Fruit fly (Drosophila melanogaster) whole organism, wandering third instar larva: ENCODE data around the gene CG3604.
A peak's percentile ranks its signal among the peaks of the same experiment; 100 is the strongest.

Experiments used
- CG9705 ChIP-seq: fragments of 200-800 bp; sonication (Bioruptor generic); optimal IDR thresholded peaks from 2 replicates; lab custom pipeline; 2018; ENCODE audit warnings: missing biosample characterization, mild to moderate bottlenecking, missing genetic modification characterization
- CrebA ChIP-seq: fragments of 200-800 bp; sonication (Bioruptor generic); optimal IDR thresholded peaks from 2 replicates; lab custom pipeline; 2016; ENCODE audit warnings: missing biosample characterization, mild to moderate bottlenecking, missing genetic modification characterization, borderline replicate concordance
- Dfd ChIP-seq: fragments of >200 bp; optimal IDR thresholded peaks from 2 replicates; lab custom pipeline; 2017; ENCODE audit warnings: missing biosample characterization, missing genetic modification characterization
- Dif ChIP-seq: fragments of 200-275, 200-300 bp; sonication (Bioruptor generic); optimal IDR thresholded peaks from 2 replicates; lab custom pipeline; 2018; ENCODE audit warnings: missing biosample characterization, missing genetic modification characterization; ENCODE audit not compliant: partially characterized antibody
- GATAd ChIP-seq: sonication (Bioruptor generic); optimal IDR thresholded peaks from 2 replicates; lab custom pipeline; 2016; ENCODE audit warnings: missing biosample characterization, missing genetic modification characterization
- HLH106 ChIP-seq: fragments of 200-800 bp; optimal IDR thresholded peaks from 3 replicates; lab custom pipeline; 2019; ENCODE audit warnings: missing biosample characterization, mild to moderate bottlenecking, missing genetic modification characterization, moderate library complexity
- Hnf4 ChIP-seq: fragments of 200-800 bp; sonication (Bioruptor generic); optimal IDR thresholded peaks from 2 replicates; lab custom pipeline; 2016; ENCODE audit warnings: missing biosample characterization, mild to moderate bottlenecking, missing genetic modification characterization
- Hr78 ChIP-seq: fragments of >200 bp; optimal IDR thresholded peaks from 2 replicates; lab custom pipeline; 2017; ENCODE audit warnings: missing biosample characterization, missing genetic modification characterization
- Jra ChIP-seq: sonication (Bioruptor generic); optimal IDR thresholded peaks from 2 replicates; lab custom pipeline; 2016; ENCODE audit warnings: missing biosample characterization, missing genetic modification characterization
- Mio ChIP-seq: sonication (Bioruptor generic); optimal IDR thresholded peaks from 2 replicates; lab custom pipeline; 2016; ENCODE audit warnings: missing biosample characterization, missing genetic modification characterization
- Myc ChIP-seq: fragments of >200 bp; optimal IDR thresholded peaks from 2 replicates; lab custom pipeline; 2017
- N ChIP-seq: fragments of >200 bp; optimal IDR thresholded peaks from 2 replicates; lab custom pipeline; 2018; ENCODE audit warnings: missing biosample characterization, missing external identifiers, missing genetic modification characterization
- OdsH ChIP-seq: fragments of 200-800 bp; sonication (Bioruptor generic); optimal IDR thresholded peaks from 2 replicates; lab custom pipeline; 2016; ENCODE audit warnings: missing biosample characterization, mild to moderate bottlenecking, missing genetic modification characterization
- Rel ChIP-seq, 2 experiments: fragments of 200-800 bp; sonication (Bioruptor generic) in 1 of 2; optimal IDR thresholded peaks; 2 replicates in 1 of 2; 3 replicates in 1 of 2; lab custom pipeline; 2016 to 2019; ENCODE audit warnings: mild to moderate bottlenecking in 2 of 2, missing biosample characterization in 2 of 2, missing genetic modification characterization in 2 of 2, moderate library complexity in 1 of 2
- Sp1 ChIP-seq: fragments of 200-800 bp; sonication (Bioruptor generic); optimal IDR thresholded peaks from 3 replicates; lab custom pipeline; 2019; ENCODE audit warnings: missing biosample characterization, mild to moderate bottlenecking, missing genetic modification characterization, moderate library complexity
- Vsx2 ChIP-seq: fragments of 200-300, 225-300 bp; sonication (Bioruptor generic); optimal IDR thresholded peaks from 2 replicates; lab custom pipeline; 2018; ENCODE audit warnings: missing biosample characterization, missing genetic modification characterization; ENCODE audit not compliant: partially characterized antibody
- br ChIP-seq: fragments of 200-800 bp; sonication (Bioruptor generic); optimal IDR thresholded peaks from 2 replicates; lab custom pipeline; 2016; ENCODE audit warnings: missing biosample characterization, missing genetic modification characterization
- brk ChIP-seq: fragments of 200-800 bp; sonication (Bioruptor generic); optimal IDR thresholded peaks from 2 replicates; lab custom pipeline; 2016; ENCODE audit warnings: missing biosample characterization, mild to moderate bottlenecking, missing genetic modification characterization
- dmrt93B ChIP-seq: fragments of 200-800 bp; sonication (Bioruptor generic); optimal IDR thresholded peaks from 2 replicates; lab custom pipeline; 2018; ENCODE audit warnings: missing biosample characterization, mild to moderate bottlenecking, missing genetic modification characterization
- dsf ChIP-seq: sonication (Bioruptor generic); optimal IDR thresholded peaks from 2 replicates; lab custom pipeline; 2016; ENCODE audit warnings: missing biosample characterization, missing genetic modification characterization, borderline replicate concordance
- foxo ChIP-seq, 2 experiments: fragments of 200-800 bp; sonication (Bioruptor generic); optimal IDR thresholded peaks; 2 replicates in 1 of 2; 3 replicates in 1 of 2; lab custom pipeline; 2016 to 2017; ENCODE audit warnings: missing biosample characterization in 2 of 2, missing genetic modification characterization in 2 of 2
- fru ChIP-seq: fragments of 200-800 bp; sonication (Bioruptor generic); optimal IDR thresholded peaks from 3 replicates; lab custom pipeline; 2016; ENCODE audit warnings: missing biosample characterization, mild to moderate bottlenecking, missing genetic modification characterization
- h ChIP-seq: fragments of 200-800 bp; sonication (Bioruptor generic); optimal IDR thresholded peaks from 3 replicates; lab custom pipeline; 2016; ENCODE audit warnings: missing biosample characterization, mild to moderate bottlenecking, missing genetic modification characterization
- jim ChIP-seq: fragments of 175-275, 200-325 bp; sonication (Bioruptor generic); optimal IDR thresholded peaks from 2 replicates; lab custom pipeline; 2016; ENCODE audit warnings: missing biosample characterization, mild to moderate bottlenecking, missing genetic modification characterization
- lola ChIP-seq: fragments of >200 bp; optimal IDR thresholded peaks from 2 replicates; lab custom pipeline; 2017; ENCODE audit warnings: missing biosample characterization, missing genetic modification characterization
- pan ChIP-seq: fragments of >200 bp; optimal IDR thresholded peaks from 2 replicates; lab custom pipeline; 2017
- psq ChIP-seq: fragments of 200-800 bp; sonication (Bioruptor generic); optimal IDR thresholded peaks from 3 replicates; lab custom pipeline; 2017; ENCODE audit warnings: missing biosample characterization, mild to moderate bottlenecking, missing genetic modification characterization, moderate library complexity
- sage ChIP-seq: fragments of 200-800 bp; sonication (Bioruptor generic); optimal IDR thresholded peaks from 2 replicates; lab custom pipeline; 2016; ENCODE audit warnings: missing biosample characterization, mild to moderate bottlenecking, missing genetic modification characterization
- usp ChIP-seq: fragments of >200 bp; optimal IDR thresholded peaks from 2 replicates; lab custom pipeline; 2017; ENCODE audit warnings: missing biosample characterization, missing genetic modification characterization

The CG3604 gene

dm6 chr2L:3699895-3700294 is 2.2 kb upstream of the CG3604 start, which contains the start of gene CG42465:
TSS of gene CG42465 (plus strand) at chr2L:3700195.
- TF ChIP-seq Sp1 (GFP tag; lab: Kevin White, UChicago) (no peak), CG9705 (GFP tag; lab: Kevin White, UChicago) (no peak), CrebA (GFP tag; lab: Kevin White, UChicago) (no peak), OdsH (no peak), N (no peak), Rel (GFP tag; optimal IDR thresholded peaks at IDR 0.05; lab: Kevin White, UChicago) (no peak), Rel (tag; optimal IDR thresholded peaks at IDR 0.05; lab: Kevin White, UChicago) (no peak), Dfd (GFP tag; lab: Kevin White, UChicago) (no peak), dmrt93B (GFP tag; lab: Kevin White, UChicago) (no peak), pan (lab: Kevin White, UChicago) (no peak), HLH106 (no peak), Jra (GFP tag; lab: Kevin White, UChicago) (no peak), usp (GFP tag; lab: Kevin White, UChicago) (no peak), GATAd (GFP tag; lab: Kevin White, UChicago) (no peak), Vsx2 (GFP tag; lab: Kevin White, UChicago) (no peak), fru (GFP tag; lab: Kevin White, UChicago) (no peak), br (no peak)

dm6 chr2L:3698992-3699514 is 1.4 kb upstream of the CG3604 start, which contains the start of the genes CG10031 and CG42464:
TSS of gene CG10031 (minus strand) at chr2L:3699092.
TSS of gene CG42464 (plus strand) at chr2L:3699464.
- TF ChIP-seq dsf (GFP tag; lab: Kevin White, UChicago) = no peak
- TF ChIP-seq Hr78 (GFP tag; lab: Kevin White, UChicago) = no peak
- no peak for TF ChIP-seq HLH106
- TF ChIP-seq foxo (GFP tag; optimal IDR thresholded peaks at IDR 0.05; lab: Kevin White, UChicago) = no peak
- TF ChIP-seq Dif (GFP tag; lab: Kevin White, UChicago) = no peak
- no peak for TF ChIP-seq lola (GFP tag; lab: Kevin White, UChicago)
- TF ChIP-seq sage (GFP tag; lab: Kevin White, UChicago) = no peak

DNA sequence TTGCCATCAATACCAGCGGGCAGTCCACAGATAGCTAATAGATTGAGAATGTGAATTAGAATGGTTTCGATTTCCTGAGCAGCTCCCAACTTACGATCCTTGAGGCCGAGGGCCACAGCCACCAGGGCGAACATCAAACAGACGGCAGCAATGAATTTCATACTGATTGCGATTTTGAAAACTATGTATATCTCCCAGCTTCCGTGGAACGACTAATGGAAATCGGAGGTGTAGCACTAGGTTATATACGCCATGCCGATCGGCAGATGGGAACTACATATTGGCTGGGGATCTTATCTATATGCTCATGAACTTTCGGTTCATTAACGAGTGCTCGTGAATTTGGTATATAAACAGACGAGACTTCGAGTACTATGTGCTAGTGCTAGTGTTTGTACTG is 1.2 kb downstream of the CG3604 start, which contains the start of gene IM33:
TSS of gene IM33 (minus strand) at position 221 of the 400 bp plus-strand sequence.
- no peak for TF ChIP-seq usp (GFP tag; lab: Kevin White, UChicago)
- TF ChIP-seq br = no peak
- no peak for TF ChIP-seq Sp1 (GFP tag; lab: Kevin White, UChicago)
- TF ChIP-seq dsf (GFP tag; lab: Kevin White, UChicago) = no peak
- no peak for TF ChIP-seq Hnf4 (GFP tag; lab: Kevin White, UChicago)
- TF ChIP-seq fru (GFP tag; lab: Kevin White, UChicago) = no peak
- no peak for TF ChIP-seq dmrt93B (GFP tag; lab: Kevin White, UChicago)

dm6 chr2L:3695361-3695818 is 2.3 kb downstream of the CG3604 start, which contains the start of gene CG16713:
TSS of gene CG16713 (minus strand) at chr2L:3695411.
- TF ChIP-seq Rel (GFP tag; optimal IDR thresholded peaks at IDR 0.05; lab: Kevin White, UChicago) = no peak
- TF ChIP-seq Rel (tag; optimal IDR thresholded peaks at IDR 0.05; lab: Kevin White, UChicago) = peak; percentile 96
- no peak for TF ChIP-seq Dif (GFP tag; lab: Kevin White, UChicago)
- TF ChIP-seq, all 38 proteins: peak for 1

dm6 chr2L:3694920-3695319 is 2.8 kb downstream of the CG3604 start, which contains the start of gene CG43165:
TSS of gene CG43165 (minus strand) at chr2L:3695020.
- no peak for TF ChIP-seq jim (GFP tag; lab: Kevin White, UChicago)
- no peak for TF ChIP-seq fru (GFP tag; lab: Kevin White, UChicago)
- no peak for TF ChIP-seq Vsx2 (GFP tag; lab: Kevin White, UChicago)
- no peak for TF ChIP-seq psq (GFP tag; lab: Kevin White, UChicago)
- TF ChIP-seq foxo (GFP tag; optimal IDR thresholded peaks at IDR 0.05; lab: Kevin White, UChicago) = no peak
- no peak for TF ChIP-seq brk (GFP tag; lab: Kevin White, UChicago)
- no peak for TF ChIP-seq Mio (GFP tag; lab: Kevin White, UChicago)
- TF ChIP-seq usp (GFP tag; lab: Kevin White, UChicago) = no peak
- no peak for TF ChIP-seq Jra (GFP tag; lab: Kevin White, UChicago)
- TF ChIP-seq lola (GFP tag; lab: Kevin White, UChicago) = no peak
- no peak for TF ChIP-seq h (GFP tag; lab: Kevin White, UChicago)
- TF ChIP-seq CrebA (GFP tag; lab: Kevin White, UChicago) = no peak
- no peak for TF ChIP-seq Myc (lab: Kevin White, UChicago)
- TF ChIP-seq, all 38 proteins: peak for 0
